Fruit fly (Drosophila melanogaster): ENCODE results near the gene CG32152.

The CG32152 gene

dm6 chr3L:16165356-16166168 is 21.7 kb upstream of the CG32152 start (continued):
- TF ChIP-seq CG1792 (GFP tag; optimal IDR thresholded peaks at IDR 0.05) (peak; percentile 15), CG11085 (GFP tag; IDR thresholded peaks at IDR 0.05) (no peak), CG10543 (GFP tag; optimal IDR thresholded peaks at IDR 0.05) (no peak), CG11696 (GFP tag; IDR thresholded peaks at IDR 0.05) (no peak), Dip3 (GFP tag; optimal IDR thresholded peaks at IDR 0.05) (peak; percentile 66), en (GFP tag; optimal IDR thresholded peaks at IDR 0.05) (no peak), sug (tag; optimal IDR thresholded peaks at IDR 0.05) (no peak), CG9215 (GFP tag; IDR thresholded peaks at IDR 0.05) (peak; percentile 31), CG18599 (GFP tag; optimal IDR thresholded peaks at IDR 0.05) (peak; percentile 9), CHES-1-like (GFP tag; optimal IDR thresholded peaks at IDR 0.05) (peak; percentile 50), vvl (GFP tag; IDR thresholded peaks at IDR 0.05) (peak; percentile 60), Dbx (GFP tag; IDR thresholded peaks at IDR 0.05) (peak; percentile 62; the same call in 2 of the 3 replicates), ac (GFP tag; optimal IDR thresholded peaks at IDR 0.05) (no peak), corto (GFP tag; optimal IDR thresholded peaks at IDR 0.05) (peak; percentile 6), jumu (GFP tag; optimal IDR thresholded peaks at IDR 0.05) (peak; percentile 5), Stat92E (GFP tag; optimal IDR thresholded peaks at IDR 0.05) (peak in 1 of 3 experiments; percentile 75), CG15269 (tag; optimal IDR thresholded peaks at IDR 0.05) (peak; percentile 42), ttk (GFP tag; IDR thresholded peaks at IDR 0.05) (no peak), CG6689 (GFP tag; IDR thresholded peaks at IDR 0.05) (no peak), CG12769 (tag; optimal IDR thresholded peaks at IDR 0.05) (peak; percentile 29), nerfin-1 (tag; optimal IDR thresholded peaks at IDR 0.05) (no peak), CG12942 (GFP tag; optimal IDR thresholded peaks at IDR 0.05) (no peak), CG3838 (GFP tag; optimal IDR thresholded peaks at IDR 0.05) (peak; percentile 32), tin (GFP tag; optimal IDR thresholded peaks at IDR 0.05) (peak; percentile 22), CG17361 (GFP tag; IDR thresholded peaks at IDR 0.05) (peak; percentile 65), CG12744 (GFP tag; optimal IDR thresholded peaks at IDR 0.05) (peak; percentile 58), z (GFP tag; IDR thresholded peaks at IDR 0.05) (no peak), CG7786 (GFP tag; optimal IDR thresholded peaks at IDR 0.05) (peak; percentile 71), ci (GFP tag; IDR thresholded peaks at IDR 0.05) (no peak), cwo (GFP tag; optimal IDR thresholded peaks at IDR 0.05) (no peak), CG12659 (GFP tag; optimal IDR thresholded peaks at IDR 0.05) (peak; percentile 28), otp (GFP tag; IDR thresholded peaks at IDR 0.05) (0 out of 3 replicates have a peak, but pooled peaks have one; percentile 45), Hr3 (GFP tag; optimal IDR thresholded peaks at IDR 0.05) (peak; percentile 29), CG18476 (GFP tag; optimal IDR thresholded peaks at IDR 0.05) (peak; percentile 28), gce (GFP tag; IDR thresholded peaks at IDR 0.05) (no peak), inv (GFP tag; IDR thresholded peaks at IDR 0.05; ENCODE audit: partially characterized antibody) (no peak), CG4617 (GFP tag; optimal IDR thresholded peaks at IDR 0.05; ENCODE audit: borderline replicate concordance) (no peak), eve (GFP tag; optimal IDR thresholded peaks at IDR 0.05) (peak in 1 of 2 experiments; percentile 2), br (optimal IDR thresholded peaks at IDR 0.05) (no peak), CG3726 (GFP tag; IDR thresholded peaks at IDR 0.05) (no peak), kay (GFP tag; optimal IDR thresholded peaks at IDR 0.05) (peak; percentile 43), CG8924 (tag; optimal IDR thresholded peaks at IDR 0.05) (peak; percentile 36), insv (GFP tag; optimal IDR thresholded peaks at IDR 0.05) (no peak), mirr (GFP tag; optimal IDR thresholded peaks at IDR 0.05) (no peak), sr (GFP tag; IDR thresholded peaks at IDR 0.05) (no peak), chn (GFP tag; optimal IDR thresholded peaks at IDR 0.05) (no peak), NfI (GFP tag; optimal IDR thresholded peaks at IDR 0.05) (peak; percentile 38), cato (GFP tag; optimal IDR thresholded peaks at IDR 0.05; ENCODE audit: borderline replicate concordance) (no peak), CG2712 (tag; optimal IDR thresholded peaks at IDR 0.05) (peak; percentile 22), CG11398 (GFP tag; optimal IDR thresholded peaks at IDR 0.05) (no peak)
